Worm (Caenorhabditis elegans) whole organism, late embryonic: ENCODE measurements around the gene rbm-28.

Source experiments
- C38D4.7 ChIP-seq: fragments of 200-800 bp; sonication (Bioruptor generic); optimal IDR thresholded peaks from 2 replicates; lab custom pipeline; 2018; ENCODE audit warnings: mild to moderate bottlenecking, missing genetic modification characterization, moderate library complexity, missing compliant biosample characterization
- Y22D7AL.16 ChIP-seq: sonication (generic microtip); optimal IDR thresholded peaks from 2 replicates; lab custom pipeline; 2016; ENCODE audit warnings: missing genetic modification characterization, missing compliant biosample characterization
- ahr-1 ChIP-seq: sonication (generic microtip); optimal IDR thresholded peaks from 2 replicates; lab custom pipeline; 2016; ENCODE audit warnings: missing genetic modification characterization, missing compliant biosample characterization
- ceh-14 ChIP-seq: sonication (generic microtip); optimal IDR thresholded peaks from 2 replicates; lab custom pipeline; 2016; ENCODE audit warnings: missing genotype, missing genetic modification characterization, missing compliant biosample characterization
- ceh-18 ChIP-seq: sonication (generic microtip); optimal IDR thresholded peaks from 2 replicates; lab custom pipeline; 2016; ENCODE audit warnings: missing genetic modification characterization, missing compliant biosample characterization
- ceh-2 ChIP-seq: sonication (generic microtip); optimal IDR thresholded peaks from 2 replicates; lab custom pipeline; 2016; ENCODE audit warnings: missing genotype, missing genetic modification characterization, missing compliant biosample characterization
- ceh-22 ChIP-seq: sonication (generic microtip); optimal IDR thresholded peaks from 2 replicates; lab custom pipeline; 2017; ENCODE audit warnings: missing biosample characterization, missing genetic modification characterization
- ceh-24 ChIP-seq: sonication (generic microtip); optimal IDR thresholded peaks from 2 replicates; lab custom pipeline; 2016; ENCODE audit warnings: mild to moderate bottlenecking, missing genetic modification characterization, missing compliant biosample characterization
- ceh-31 ChIP-seq: sonication (generic microtip); optimal IDR thresholded peaks from 2 replicates; lab custom pipeline; 2016; ENCODE audit warnings: missing genetic modification characterization, missing compliant biosample characterization
- ceh-34 ChIP-seq: sonication (generic microtip); optimal IDR thresholded peaks from 2 replicates; lab custom pipeline; 2016; ENCODE audit warnings: mild to moderate bottlenecking, missing genetic modification characterization, missing compliant biosample characterization
- ceh-45 ChIP-seq: fragments of 200-800 bp; sonication (Bioruptor generic); IDR thresholded peaks from 2 replicates; pipeline ENCODE4 v1.3.6; 2022; ENCODE audit warnings: missing genetic modification reagents, missing genetic modification characterization, missing compliant biosample characterization
- ceh-6 ChIP-seq: fragments of 200-800 bp; sonication (Bioruptor generic); optimal IDR thresholded peaks from 2 replicates; lab custom pipeline; 2018; ENCODE audit warnings: mild to moderate bottlenecking, missing genetic modification characterization, missing compliant biosample characterization
- ceh-9 ChIP-seq: sonication (generic microtip); optimal IDR thresholded peaks from 2 replicates; lab custom pipeline; 2016; ENCODE audit warnings: mild to moderate bottlenecking, missing genetic modification characterization, inconsistent platforms, missing compliant biosample characterization
- dve-1 ChIP-seq: sonication (generic microtip); optimal IDR thresholded peaks from 2 replicates; lab custom pipeline; 2017; ENCODE audit warnings: antibody characterized with exemption, mild to moderate bottlenecking, missing genetic modification characterization, missing compliant biosample characterization
- elt-2 ChIP-seq: sonication (generic microtip); optimal IDR thresholded peaks from 2 replicates; lab custom pipeline; 2016; ENCODE audit warnings: missing genetic modification reagents, missing genetic modification characterization, missing compliant biosample characterization
- ets-4 ChIP-seq: sonication (generic microtip); optimal IDR thresholded peaks from 2 replicates; lab custom pipeline; 2016; ENCODE audit warnings: missing genetic modification characterization, missing compliant biosample characterization
- fkh-6 ChIP-seq: sonication (generic microtip); optimal IDR thresholded peaks from 2 replicates; lab custom pipeline; 2016; ENCODE audit warnings: missing genetic modification characterization, missing compliant biosample characterization
- gmeb-2 ChIP-seq: sonication (generic microtip); optimal IDR thresholded peaks from 2 replicates; lab custom pipeline; 2016; ENCODE audit warnings: missing genetic modification characterization, inconsistent platforms, missing compliant biosample characterization
- nfya-1 ChIP-seq: sonication (generic microtip); optimal IDR thresholded peaks from 2 replicates; lab custom pipeline; 2017; ENCODE audit warnings: missing genetic modification characterization, mild to moderate bottlenecking, missing compliant biosample characterization, antibody characterized with exemption, moderate library complexity
- nhr-11 ChIP-seq: fragments of 150-350 bp; optimal IDR thresholded peaks from 2 replicates; lab custom pipeline; 2014; ENCODE audit warnings: missing biosample characterization, missing genetic modification characterization
- odd-2 ChIP-seq: sonication (generic microtip); optimal IDR thresholded peaks from 2 replicates; lab custom pipeline; 2017; ENCODE audit warnings: antibody characterized with exemption, mild to moderate bottlenecking, missing genetic modification characterization, missing compliant biosample characterization
- pax-1 ChIP-seq: fragments of 150-350 bp; optimal IDR thresholded peaks from 2 replicates; lab custom pipeline; 2014; ENCODE audit warnings: missing biosample characterization, missing genetic modification characterization
- pha-2 ChIP-seq: sonication (generic microtip); optimal IDR thresholded peaks from 2 replicates; lab custom pipeline; 2017; ENCODE audit warnings: mild to moderate bottlenecking, missing genetic modification characterization, missing compliant biosample characterization
- pha-4 ChIP-seq: fragments of 150-350 bp; optimal IDR thresholded peaks from 2 replicates; lab custom pipeline; 2018; ENCODE audit warnings: missing biosample characterization, missing genetic modification reagents, missing genetic modification characterization
- pqm-1 ChIP-seq: sonication (generic microtip); optimal IDR thresholded peaks from 2 replicates; lab custom pipeline; 2016; ENCODE audit warnings: missing genetic modification characterization, missing compliant biosample characterization
- pros-1 ChIP-seq: fragments of 150-350 bp; optimal IDR thresholded peaks from 2 replicates; lab custom pipeline; 2014; ENCODE audit warnings: missing biosample characterization, missing genetic modification reagents, missing genetic modification characterization
- ref-2 ChIP-seq: sonication (generic microtip); optimal IDR thresholded peaks from 2 replicates; lab custom pipeline; 2016; ENCODE audit warnings: missing genetic modification characterization, missing compliant biosample characterization
- rnt-1 ChIP-seq: sonication (generic microtip); optimal IDR thresholded peaks from 2 replicates; lab custom pipeline; 2016; ENCODE audit warnings: missing genetic modification characterization, missing compliant biosample characterization
- sox-2 ChIP-seq: fragments of 200-800 bp; sonication (Bioruptor generic); IDR thresholded peaks from 2 replicates; pipeline ENCODE4 v1.3.6; 2022; ENCODE audit warnings: missing genetic modification reagents, missing genetic modification characterization, missing compliant biosample characterization
- sox-4 ChIP-seq: sonication (generic microtip); optimal IDR thresholded peaks from 2 replicates; lab custom pipeline; 2017; ENCODE audit warnings: mild to moderate bottlenecking, missing genetic modification characterization, inconsistent platforms, missing compliant biosample characterization
- tbx-2 ChIP-seq: sonication (generic microtip); optimal IDR thresholded peaks from 2 replicates; lab custom pipeline; 2016; ENCODE audit warnings: missing genetic modification characterization, missing compliant biosample characterization
- ttx-3 ChIP-seq: sonication (generic microtip); optimal IDR thresholded peaks from 2 replicates; lab custom pipeline; 2016; ENCODE audit warnings: missing genetic modification reagents, missing genetic modification characterization, missing compliant biosample characterization
- unc-3 ChIP-seq, 2 experiments: fragments of 200-800 bp in 1 of 2; sonication (Bioruptor generic) in 1 of 2; sonication (generic microtip) in 1 of 2; conservative IDR thresholded peaks in 1 of 2; optimal IDR thresholded peaks in 1 of 2; 2 replicates each; pipeline versions ENCODE4 v1.3.6 to Lab custom; 2016 to 2022; ENCODE audit warnings: missing compliant biosample characterization in 2 of 2, missing genetic modification characterization in 2 of 2, missing genetic modification reagents in 1 of 2
- unc-55 ChIP-seq: sonication (generic microtip); optimal IDR thresholded peaks from 2 replicates; lab custom pipeline; 2017; ENCODE audit warnings: missing biosample characterization, missing genetic modification reagents, missing genetic modification characterization
- ztf-16 ChIP-seq: sonication (generic microtip); optimal IDR thresholded peaks from 2 replicates; lab custom pipeline; 2017; ENCODE audit warnings: missing genetic modification characterization, missing compliant biosample characterization

Gene rbm-28

ce11 chrII:14819258-14819985 lies 37.6 kb upstream of the rbm-28 start:
- TF ChIP-seq dve-1 (tag; lab: Kevin White, UChicago) (peak; percentile 86), ets-4 (tag; lab: Kevin White, UChicago) (no peak)

ce11 chrII:14820460-14820859 lies 36.6 kb upstream of the rbm-28 start:
- TF ChIP-seq nfya-1 (tag; lab: Kevin White, UChicago): no peak
- TF ChIP-seq odd-2: no peak
- TF ChIP-seq ahr-1 (tag; lab: Kevin White, UChicago): no peak
- TF ChIP-seq unc-3 (GFP tag; conservative IDR thresholded peaks at IDR 0.05; lab: Robert Waterston, UW): no peak
- no peak for TF ChIP-seq unc-3 (tag; optimal IDR thresholded peaks at IDR 0.05; lab: Kevin White, UChicago)
- TF ChIP-seq ceh-34 (tag; lab: Kevin White, UChicago): no peak
- TF ChIP-seq sox-4 (tag; lab: Kevin White, UChicago): no peak

ce11 chrII:14822419-14822818 lies 34.6 kb upstream of the rbm-28 start:
- no peak for TF ChIP-seq ceh-45 (GFP tag; lab: Robert Waterston, UW)
- no peak for TF ChIP-seq Y22D7AL.16 (tag; lab: Kevin White, UChicago)
- TF ChIP-seq elt-2 (tag; lab: Kevin White, UChicago): peak; percentile 54
- TF ChIP-seq ceh-9 (tag; lab: Kevin White, UChicago): no peak
- TF ChIP-seq ceh-18: peak; percentile 18
- TF ChIP-seq pqm-1 (tag; lab: Kevin White, UChicago): no peak
- peak; percentile 49 for TF ChIP-seq pax-1 (tag; lab: Kevin White, UChicago)
- TF ChIP-seq pros-1: peak; percentile 23
- TF ChIP-seq pha-2 (tag; lab: Kevin White, UChicago): peak; percentile 46
- no peak for TF ChIP-seq gmeb-2 (tag; lab: Kevin White, UChicago)
- peak; percentile 60 for TF ChIP-seq ref-2 (tag; lab: Kevin White, UChicago)
- TF ChIP-seq ceh-14: no peak
- TF ChIP-seq ceh-6: no peak
- TF ChIP-seq dve-1 (tag; lab: Kevin White, UChicago): peak; percentile 78
- no peak for TF ChIP-seq odd-2
- TF ChIP-seq rnt-1 (tag; lab: Kevin White, UChicago): peak; percentile 60
- TF ChIP-seq ceh-2 (tag; lab: Kevin White, UChicago): peak; percentile 22
- TF ChIP-seq nfya-1 (tag; lab: Kevin White, UChicago): peak; percentile 23
- peak; percentile 55 for TF ChIP-seq tbx-2 (tag; lab: Kevin White, UChicago)
- TF ChIP-seq C38D4.7 (GFP tag; lab: Kevin White, UChicago): no peak
- TF ChIP-seq ceh-31: peak; percentile 54
- no peak for TF ChIP-seq ceh-24 (tag; lab: Kevin White, UChicago)
- no peak for TF ChIP-seq nhr-11 (tag; lab: Kevin White, UChicago)
- TF ChIP-seq ztf-16 (tag; lab: Kevin White, UChicago): no peak

- TF ChIP-seq sox-2 (GFP tag; lab: Robert Waterston, UW): no peak
- peak; percentile 22 for TF ChIP-seq unc-55
- no peak for TF ChIP-seq fkh-6 (tag; lab: Kevin White, UChicago)
- TF ChIP-seq ttx-3 (tag; lab: Kevin White, UChicago): no peak
- no peak for TF ChIP-seq ceh-22 (tag; lab: Kevin White, UChicago)
- TF ChIP-seq pha-4 (tag; lab: Kevin White, UChicago): no peak
- TF ChIP-seq, all 69 proteins: peak for 1
Measured at ce11 chrII:14825413-14825812, 31.6 kb upstream of the rbm-28 start.
